Worm (Caenorhabditis elegans): ENCODE data around the gene cyp-33C2.

- TF ChIP-seq ceh-16 (tag; optimal IDR thresholded peaks at IDR 0.05) (no peak), fos-1 (tag; optimal IDR thresholded peaks at IDR 0.05) (no peak), ztf-4 (tag; optimal IDR thresholded peaks at IDR 0.05) (no peak), fkh-10 (GFP tag; optimal IDR thresholded peaks at IDR 0.05) (no peak), ama-1 (optimal IDR thresholded peaks at IDR 0.05) (no peak), elt-2 (tag; optimal IDR thresholded peaks at IDR 0.05) (peak; percentile 64), ztf-11 (tag; optimal IDR thresholded peaks at IDR 0.05) (no peak), nhr-77 (tag; optimal IDR thresholded peaks at IDR 0.05) (no peak), tbx-2 (tag; optimal IDR thresholded peaks at IDR 0.05) (no peak), elt-1 (tag; optimal IDR thresholded peaks at IDR 0.05) (no peak), pha-4 (tag; optimal IDR thresholded peaks at IDR 0.05) (peak; percentile 98)
Measured at ce11 chrV:2218803-2219202, 35.5 kb downstream of the cyp-33C2 start, which contains the start of gene nhr-56.

Measured in whole organism, L3 larva.